Worm (Caenorhabditis elegans): Measurements from ENCODE around the gene fbxc-24.

ce11 chrII:948091-948490 lies 38.6 kb upstream of the fbxc-24 start, which contains the start of gene fbxc-32:
- TF ChIP-seq pha-4 (tag; optimal IDR thresholded peaks at IDR 0.05) (no peak), elt-1 (tag; optimal IDR thresholded peaks at IDR 0.05; ENCODE audit: borderline replicate concordance, insufficient read depth) (no peak), nhr-76 (tag; optimal IDR thresholded peaks at IDR 0.05) (no peak), elt-3 (tag; optimal IDR thresholded peaks at IDR 0.05) (no peak), sem-2 (GFP tag; optimal IDR thresholded peaks at IDR 0.05) (no peak), lsy-2 (tag; optimal IDR thresholded peaks at IDR 0.05) (no peak), snpc-4 (tag; optimal IDR thresholded peaks at IDR 0.05) (no peak), mab-5 (tag; optimal IDR thresholded peaks at IDR 0.05) (no peak), unc-62 (GFP tag; optimal IDR thresholded peaks at IDR 0.05) (no peak), lin-32 (GFP tag; optimal IDR thresholded peaks at IDR 0.05) (no peak), lin-13 (tag; optimal IDR thresholded peaks at IDR 0.05) (no peak)

Measured in whole organism, mixed stage, embryonic.